Worm (Caenorhabditis elegans) whole organism, L2 larva: ENCODE data around the gene cisd-3.2.

ENCODE experiments used
- C34F6.9 ChIP-seq: fragments of 150-350 bp; optimal IDR thresholded peaks from 2 replicates; lab custom pipeline; 2014; ENCODE audit warnings: missing biosample characterization, missing genetic modification characterization
- F13H6.1 ChIP-seq: sonication (generic microtip); optimal IDR thresholded peaks from 2 replicates; lab custom pipeline; 2016; ENCODE audit warnings: missing genetic modification characterization, missing compliant biosample characterization
- R02D3.7 ChIP-seq: fragments of 150-350 bp; optimal IDR thresholded peaks from 2 replicates; lab custom pipeline; 2014; ENCODE audit warnings: missing biosample characterization, missing genetic modification characterization
- Y55F3AM.14 ChIP-seq: fragments of 200-800 bp; sonication (Bioruptor generic); optimal IDR thresholded peaks from 2 replicates; lab custom pipeline; 2018; ENCODE audit warnings: mild to moderate bottlenecking, missing genetic modification characterization, missing compliant biosample characterization
- ZK546.5 ChIP-seq: sonication (generic microtip); optimal IDR thresholded peaks from 2 replicates; lab custom pipeline; 2017; ENCODE audit warnings: missing biosample characterization, missing genetic modification characterization
- alr-1 ChIP-seq: fragments of 150-350 bp; optimal IDR thresholded peaks from 2 replicates; lab custom pipeline; 2014; ENCODE audit warnings: missing biosample characterization, missing genetic modification characterization
- aly-2 ChIP-seq: fragments of 150-350 bp; optimal IDR thresholded peaks from 2 replicates; lab custom pipeline; 2014; ENCODE audit warnings: missing biosample characterization, missing genetic modification characterization
- ama-1 ChIP-seq: fragments of 150-350 bp; optimal IDR thresholded peaks from 2 replicates; lab custom pipeline; 2018; ENCODE audit warnings: inconsistent platforms
- ceh-16 ChIP-seq: fragments of 150-350 bp; optimal IDR thresholded peaks from 2 replicates; lab custom pipeline; 2014; ENCODE audit warnings: missing biosample characterization, missing genetic modification characterization
- ceh-82 ChIP-seq: fragments of 150-350 bp; optimal IDR thresholded peaks from 2 replicates; lab custom pipeline; 2014; ENCODE audit warnings: missing biosample characterization, missing genetic modification characterization
- crh-2 ChIP-seq: sonication (generic microtip); optimal IDR thresholded peaks from 2 replicates; lab custom pipeline; 2017; ENCODE audit warnings: missing biosample characterization, missing genetic modification characterization
- dmd-4 ChIP-seq: sonication (generic microtip); optimal IDR thresholded peaks from 2 replicates; lab custom pipeline; 2017; ENCODE audit warnings: missing biosample characterization, missing genetic modification characterization
- egl-27 ChIP-seq: sonication (generic microtip); optimal IDR thresholded peaks from 3 replicates; lab custom pipeline; 2017; ENCODE audit warnings: missing biosample characterization, missing genetic modification reagents, missing genetic modification characterization
- elt-3 ChIP-seq: sonication (generic microtip); optimal IDR thresholded peaks from 2 replicates; lab custom pipeline; 2017; ENCODE audit warnings: missing biosample characterization, missing genetic modification characterization
- fos-1 ChIP-seq: fragments of 150-350 bp; optimal IDR thresholded peaks from 2 replicates; lab custom pipeline; 2014; ENCODE audit warnings: missing biosample characterization, missing genetic modification characterization
- gmeb-1 ChIP-seq: fragments of 150-350 bp; optimal IDR thresholded peaks from 2 replicates; lab custom pipeline; 2014; ENCODE audit warnings: missing biosample characterization, missing genetic modification characterization
- lin-11 ChIP-seq: fragments of 150-350 bp; sonication (generic microtip); optimal IDR thresholded peaks from 2 replicates; lab custom pipeline; 2014; ENCODE audit warnings: missing biosample characterization, missing genetic modification characterization, inconsistent platforms, mixed read lengths
- lin-13 ChIP-seq: fragments of 150-350 bp; optimal IDR thresholded peaks from 2 replicates; lab custom pipeline; 2014; ENCODE audit warnings: missing biosample characterization, missing genetic modification reagents, missing genetic modification characterization
- lsy-2 ChIP-seq, 2 experiments: fragments of 150-350 bp in 1 of 2; sonication (generic microtip) in 1 of 2; optimal IDR thresholded peaks; 2 replicates each; lab custom pipeline; 2014 to 2017; ENCODE audit warnings: missing biosample characterization in 2 of 2, missing genetic modification characterization in 2 of 2
- mab-5 ChIP-seq: fragments of 150-350 bp; optimal IDR thresholded peaks from 2 replicates; lab custom pipeline; 2014; ENCODE audit warnings: missing biosample characterization, missing genetic modification characterization
- mbf-1 ChIP-seq: sonication (generic microtip); optimal IDR thresholded peaks from 2 replicates; lab custom pipeline; 2017; ENCODE audit warnings: missing biosample characterization, missing genetic modification characterization
- mdl-1 ChIP-seq, 2 experiments: fragments of 150-350 bp in 1 of 2; sonication (generic microtip) in 1 of 2; optimal IDR thresholded peaks; 2 replicates each; lab custom pipeline; 2017; ENCODE audit warnings: missing biosample characterization in 2 of 2, missing genetic modification characterization in 2 of 2
- nhr-12 ChIP-seq: fragments of 150-350 bp; optimal IDR thresholded peaks from 2 replicates; lab custom pipeline; 2014; ENCODE audit warnings: missing biosample characterization, missing genetic modification characterization
- nhr-129 ChIP-seq: fragments of 150-350 bp; optimal IDR thresholded peaks from 2 replicates; lab custom pipeline; 2014; ENCODE audit warnings: missing biosample characterization, missing genetic modification characterization
- nhr-21 ChIP-seq: fragments of 150-350 bp; optimal IDR thresholded peaks from 2 replicates; lab custom pipeline; 2014; ENCODE audit warnings: missing biosample characterization, missing genetic modification characterization
- nhr-23 ChIP-seq: fragments of 150-350 bp; optimal IDR thresholded peaks from 2 replicates; lab custom pipeline; 2014; ENCODE audit warnings: missing biosample characterization, missing genetic modification reagents, missing genetic modification characterization
- nhr-237 ChIP-seq: fragments of 150-350 bp; optimal IDR thresholded peaks from 2 replicates; lab custom pipeline; 2014; ENCODE audit warnings: missing biosample characterization, missing genetic modification characterization
- nhr-25 ChIP-seq: fragments of 150-350 bp; sonication (generic microtip); optimal IDR thresholded peaks from 3 replicates; lab custom pipeline; 2014; ENCODE audit warnings: missing biosample characterization, missing genetic modification characterization
- nhr-77 ChIP-seq: fragments of 150-350 bp; optimal IDR thresholded peaks from 2 replicates; lab custom pipeline; 2014; ENCODE audit warnings: missing biosample characterization, missing genetic modification characterization
- peb-1 ChIP-seq: fragments of 150-350 bp; optimal IDR thresholded peaks from 2 replicates; lab custom pipeline; 2014; ENCODE audit warnings: missing biosample characterization, missing genetic modification characterization
- sem-4 ChIP-seq: fragments of 150-350 bp; optimal IDR thresholded peaks from 2 replicates; lab custom pipeline; 2014; ENCODE audit warnings: missing biosample characterization, missing genetic modification reagents, missing genetic modification characterization
- skn-1 ChIP-seq: sonication (generic microtip); optimal IDR thresholded peaks from 2 replicates; lab custom pipeline; 2017; ENCODE audit warnings: missing biosample characterization, missing genetic modification characterization
- snpc-4 ChIP-seq: fragments of 150-350 bp; optimal IDR thresholded peaks from 2 replicates; lab custom pipeline; 2014; ENCODE audit warnings: missing biosample characterization, missing genetic modification characterization
- unc-39 ChIP-seq: fragments of 150-350 bp; optimal IDR thresholded peaks from 2 replicates; lab custom pipeline; 2014; ENCODE audit warnings: missing biosample characterization, missing genetic modification characterization
- unc-55 ChIP-seq: fragments of 150-350 bp; sonication (generic microtip); optimal IDR thresholded peaks from 3 replicates; lab custom pipeline; 2014; ENCODE audit warnings: missing biosample characterization, missing genetic modification reagents, missing genetic modification characterization
- zag-1 ChIP-seq: fragments of 150-350 bp; optimal IDR thresholded peaks from 2 replicates; lab custom pipeline; 2014; ENCODE audit warnings: missing biosample characterization, missing genetic modification characterization
- ztf-1 ChIP-seq: fragments of 200-800 bp; sonication (Bioruptor generic); conservative IDR thresholded peaks from 2 replicates; pipeline ENCODE4 v1.3.6; 2022; ENCODE audit warnings: missing genetic modification characterization, missing compliant biosample characterization
- ztf-4 ChIP-seq: fragments of 150-350 bp; optimal IDR thresholded peaks from 2 replicates; lab custom pipeline; 2014; ENCODE audit warnings: missing biosample characterization, missing genetic modification characterization

Gene cisd-3.2

DNA sequence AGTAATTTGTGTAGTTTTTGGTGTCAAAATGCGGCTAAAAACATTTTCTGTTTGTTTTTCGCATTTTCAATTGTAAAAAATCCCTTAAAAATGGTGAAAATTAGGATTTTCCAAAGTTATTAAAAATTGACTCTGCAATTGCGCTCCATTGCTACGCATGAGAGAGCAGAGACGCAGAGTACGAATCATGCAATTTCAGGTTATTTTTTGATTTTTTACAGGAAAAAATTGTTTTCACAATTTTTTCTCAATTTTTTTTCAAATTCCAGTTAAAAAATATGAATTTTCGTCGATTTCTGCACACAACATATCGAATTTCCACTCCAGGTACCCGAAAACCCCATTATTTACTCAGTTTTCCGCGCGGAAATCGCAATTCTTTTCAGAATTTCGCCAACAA, 6.7 kb upstream of the cisd-3.2 start, which contains the start of gene mtg-1 (continued):
- TF ChIP-seq alr-1 (tag; lab: Kevin White, UChicago), result no peak
- no peak for TF ChIP-seq dmd-4 (tag; lab: Kevin White, UChicago)
- no peak for TF ChIP-seq ama-1
- TF ChIP-seq unc-55 (GFP tag; lab: Kevin White, UChicago), result peak; percentile 64
- TF ChIP-seq Y55F3AM.14 (GFP tag; lab: Kevin White, UChicago), result no peak
- no peak for TF ChIP-seq skn-1 (tag; lab: Kevin White, UChicago)
- TF ChIP-seq lin-13, result peak; percentile 31
- peak; percentile 58 for TF ChIP-seq C34F6.9 (tag; lab: Kevin White, UChicago)
- no peak for TF ChIP-seq mdl-1 (tag; optimal IDR thresholded peaks at IDR 0.05; lab: Kevin White, UChicago)
- TF ChIP-seq ceh-82, result no peak
- no peak for TF ChIP-seq nhr-23 (tag; lab: Kevin White, UChicago)
- TF ChIP-seq snpc-4 (tag; lab: Kevin White, UChicago), result no peak
- TF ChIP-seq gmeb-1 (tag; lab: Kevin White, UChicago), result peak; percentile 42
- TF ChIP-seq nhr-25, result no peak
- TF ChIP-seq F13H6.1, result no peak

DNA sequence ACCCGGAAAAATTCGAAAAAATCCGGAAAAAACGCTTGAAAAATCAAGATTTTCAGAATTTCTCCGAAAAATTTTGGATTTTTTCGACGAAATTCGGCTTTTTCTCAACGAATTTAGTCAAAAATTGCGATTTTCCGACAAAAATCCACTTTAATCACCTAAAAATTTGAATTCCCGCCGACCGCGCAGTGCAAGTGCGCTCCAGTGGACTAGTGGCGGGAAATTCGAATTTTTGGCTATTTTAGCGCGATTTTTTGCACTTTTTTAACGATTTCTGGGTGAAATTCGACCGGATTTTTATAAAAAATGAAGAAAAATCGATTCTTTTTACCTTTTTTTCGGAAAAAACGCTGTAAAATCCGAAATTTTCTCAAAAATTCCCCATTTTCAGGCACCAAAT, 5.9 kb upstream of the cisd-3.2 start:
- no peak for TF ChIP-seq nhr-23 (tag; lab: Kevin White, UChicago)
- no peak for TF ChIP-seq ztf-1 (GFP tag; lab: Robert Waterston, UW)
- no peak for TF ChIP-seq gmeb-1 (tag; lab: Kevin White, UChicago)
- TF ChIP-seq nhr-129 (tag; lab: Kevin White, UChicago), result no peak
- no peak for TF ChIP-seq nhr-237 (tag; lab: Kevin White, UChicago)
- no peak for TF ChIP-seq lsy-2 (tag; optimal IDR thresholded peaks at IDR 0.05; lab: Kevin White, UChicago)
- TF ChIP-seq nhr-25, result no peak
- no peak for TF ChIP-seq crh-2 (tag; lab: Kevin White, UChicago)
- no peak for TF ChIP-seq alr-1 (tag; lab: Kevin White, UChicago)
- TF ChIP-seq unc-55 (GFP tag; lab: Kevin White, UChicago), result no peak
- no peak for TF ChIP-seq fos-1 (tag; lab: Kevin White, UChicago)
- TF ChIP-seq peb-1 (tag; lab: Kevin White, UChicago), result no peak
- TF ChIP-seq sem-4 (tag; lab: Kevin White, UChicago), result no peak
- TF ChIP-seq skn-1 (tag; lab: Kevin White, UChicago), result no peak
- no peak for TF ChIP-seq mab-5 (tag; lab: Kevin White, UChicago)
- TF ChIP-seq ceh-16 (tag; lab: Kevin White, UChicago), result no peak
- TF ChIP-seq ztf-4, result no peak
- no peak for TF ChIP-seq elt-3 (tag; lab: Kevin White, UChicago)
- no peak for TF ChIP-seq nhr-21 (tag; lab: Kevin White, UChicago)
- TF ChIP-seq mbf-1, result no peak

DNA sequence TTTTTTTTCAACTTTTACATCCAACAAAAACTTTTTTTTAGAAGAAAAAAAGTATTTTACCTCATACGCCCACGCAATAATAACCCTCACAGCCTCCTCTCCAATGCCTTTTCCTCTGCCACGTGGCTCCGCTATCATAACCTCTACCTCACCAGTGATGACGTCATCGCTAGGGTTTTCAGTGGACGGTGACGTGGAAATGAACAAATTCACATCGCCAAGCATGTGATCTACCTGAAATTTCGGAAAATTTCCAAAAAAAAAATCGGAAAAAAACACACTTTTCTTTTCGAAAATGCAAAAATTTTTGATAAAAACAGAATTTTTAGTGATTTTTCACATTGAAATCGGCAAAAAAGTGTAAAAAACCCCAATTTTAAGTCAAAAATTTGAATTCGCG, 927 bp upstream of the cisd-3.2 start:
- TF ChIP-seq nhr-12 (no peak), F13H6.1 (no peak), aly-2 (tag; lab: Kevin White, UChicago) (no peak), lin-11 (tag; lab: Kevin White, UChicago) (no peak), sem-4 (tag; lab: Kevin White, UChicago) (no peak), Y55F3AM.14 (GFP tag; lab: Kevin White, UChicago) (no peak), nhr-25 (no peak), R02D3.7 (no peak), ztf-1 (GFP tag; lab: Robert Waterston, UW) (no peak), snpc-4 (tag; lab: Kevin White, UChicago) (no peak), peb-1 (tag; lab: Kevin White, UChicago) (no peak), egl-27 (tag; lab: Kevin White, UChicago) (no peak), elt-3 (tag; lab: Kevin White, UChicago) (no peak), crh-2 (tag; lab: Kevin White, UChicago) (no peak), lsy-2 (tag; optimal IDR thresholded peaks at IDR 0.05; lab: Kevin White, UChicago) (no peak), nhr-21 (tag; lab: Kevin White, UChicago) (no peak), nhr-77 (tag; lab: Kevin White, UChicago) (no peak)

DNA sequence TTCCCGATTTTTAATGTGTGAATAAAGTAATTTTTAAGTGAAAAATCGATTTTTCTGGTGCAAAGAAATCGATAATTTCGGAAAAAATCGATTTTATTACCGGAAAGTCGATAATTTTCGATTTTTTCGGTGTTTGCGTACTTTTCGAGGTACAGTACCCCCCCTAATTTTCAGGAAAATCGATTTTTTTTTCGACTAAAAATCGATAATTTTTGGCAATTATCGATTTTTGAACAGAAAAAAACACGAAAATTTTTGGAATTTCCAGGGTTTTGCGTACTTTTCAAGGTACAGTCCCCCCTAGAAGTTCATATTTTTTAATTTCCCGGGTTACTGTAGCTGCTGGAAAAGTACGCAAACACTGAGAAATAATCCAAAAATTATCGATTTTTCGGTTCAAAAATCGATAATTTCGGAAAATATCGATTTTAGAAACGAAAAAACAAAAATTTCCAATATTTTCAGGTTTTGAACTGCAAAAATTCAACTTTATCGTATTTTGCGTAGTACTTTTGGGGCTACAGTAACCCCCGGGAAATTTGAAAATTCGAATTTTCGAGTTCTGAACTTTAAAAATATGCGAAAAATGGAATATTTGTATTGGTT, 3.2 kb downstream of the cisd-3.2 start:
- TF ChIP-seq ZK546.5 (tag; lab: Kevin White, UChicago), result no peak
- TF ChIP-seq unc-39 (tag; lab: Kevin White, UChicago), result no peak
- TF ChIP-seq nhr-237 (tag; lab: Kevin White, UChicago), result no peak
- TF ChIP-seq crh-2 (tag; lab: Kevin White, UChicago), result no peak
- TF ChIP-seq aly-2 (tag; lab: Kevin White, UChicago), result no peak
- no peak for TF ChIP-seq R02D3.7
- no peak for TF ChIP-seq zag-1
